Fruit fly (Drosophila melanogaster) whole organism, embryonic: ENCODE results near the gene Mettl5.

ENCODE experiments used
- CG11504 ChIP-seq: fragments of 200-800 bp; sonication (Bioruptor generic); optimal IDR thresholded peaks from 3 replicates; lab custom pipeline; 2019; ENCODE audit warnings: missing biosample characterization, mild to moderate bottlenecking, missing genetic modification characterization, moderate library complexity
- CG12942 ChIP-seq: fragments of 200-800 bp; sonication (Bioruptor generic); optimal IDR thresholded peaks from 3 replicates; lab custom pipeline; 2016; ENCODE audit warnings: missing biosample characterization, missing genetic modification characterization
- CG15696 ChIP-seq: fragments of 200-800 bp; sonication (Bioruptor generic); optimal IDR thresholded peaks from 2 replicates; lab custom pipeline; 2019; ENCODE audit warnings: missing biosample characterization, mild to moderate bottlenecking, missing genetic modification characterization, moderate library complexity
- CG3281 ChIP-seq: fragments of 200-800 bp; sonication (Bioruptor generic); optimal IDR thresholded peaks from 3 replicates; lab custom pipeline; 2017; ENCODE audit warnings: missing biosample characterization, mild to moderate bottlenecking, missing genetic modification characterization
- Dbx ChIP-seq: fragments of 200-800 bp; sonication (Bioruptor generic); IDR thresholded peaks from 3 replicates; pipeline ENCODE4 v1.3.6; 2022; ENCODE audit warnings: missing biosample characterization, missing genetic modification characterization
- Dip2 ChIP-seq: fragments of 200-800 bp; sonication (Bioruptor generic); IDR thresholded peaks from 2 replicates; pipeline ENCODE4 v1.3.6; 2022; ENCODE audit warnings: missing biosample characterization, missing genetic modification characterization
- Dref ChIP-seq: fragments of 200-800 bp; sonication (Bioruptor generic); IDR thresholded peaks from 2 replicates; pipeline ENCODE4 v1.3.6; 2022; ENCODE audit warnings: missing biosample characterization, missing genetic modification characterization
- Sin3A ChIP-seq: fragments of >200 bp; optimal IDR thresholded peaks from 2 replicates; lab custom pipeline; 2018
- Ssrp ChIP-seq: fragments of 200-800 bp; sonication (Bioruptor generic); optimal IDR thresholded peaks from 2 replicates; lab custom pipeline; 2018; ENCODE audit warnings: missing biosample characterization, mild to moderate bottlenecking, missing genetic modification characterization, moderate library complexity
- ab ChIP-seq: fragments of 200-800 bp; sonication (Bioruptor generic); optimal IDR thresholded peaks from 2 replicates; lab custom pipeline; 2016; ENCODE audit warnings: missing biosample characterization, missing genetic modification characterization
- crc ChIP-seq: fragments of 200-800 bp; sonication (Bioruptor generic); optimal IDR thresholded peaks from 2 replicates; lab custom pipeline; 2016; ENCODE audit warnings: missing biosample characterization, missing genetic modification characterization
- croc ChIP-seq: fragments of 200-800 bp; sonication (Bioruptor generic); conservative IDR thresholded peaks from 3 replicates; pipeline ENCODE4 v1.3.6; 2022; ENCODE audit warnings: missing biosample characterization, missing genetic modification characterization
- danr ChIP-seq: fragments of 200-800 bp; sonication (Bioruptor generic); IDR thresholded peaks from 2 replicates; pipeline ENCODE4 v1.3.6; 2022; ENCODE audit warnings: missing biosample characterization, missing genetic modification characterization

- no peak for TF ChIP-seq Dbx (GFP tag; lab: Robert Waterston, UW)
- TF ChIP-seq CG15696 (tag; lab: Kevin White, UChicago) = no peak
- no peak for TF ChIP-seq Ssrp (tag; lab: Kevin White, UChicago)
- no peak for TF ChIP-seq Dref
- no peak for TF ChIP-seq crc (GFP tag; lab: Kevin White, UChicago)
- TF ChIP-seq Dip2 (GFP tag; lab: Robert Waterston, UW) = no peak
- TF ChIP-seq CG3281 (GFP tag; lab: Kevin White, UChicago) = no peak
- TF ChIP-seq Sin3A (lab: Kevin White, UChicago) = no peak
- TF ChIP-seq CG11504 (tag; lab: Kevin White, UChicago) = no peak
- TF ChIP-seq danr = no peak
- TF ChIP-seq ab = no peak
- no peak for TF ChIP-seq croc (GFP tag; lab: Robert Waterston, UW)
- no peak for TF ChIP-seq CG12942
Measured at dm6 chr3L:19270542-19270941, 7.0 kb downstream of the Mettl5 start, which contains the start of gene CG14088.
